Worm (Caenorhabditis elegans) whole organism, L1 larva: ENCODE data around the gene F23F12.3.

Experiments
- C16A3.4 ChIP-seq: fragments of 150-350 bp; optimal IDR thresholded peaks from 2 replicates; lab custom pipeline; 2014; ENCODE audit warnings: missing biosample characterization, missing genetic modification characterization
- blmp-1 ChIP-seq: fragments of 150-350 bp; optimal IDR thresholded peaks from 2 replicates; lab custom pipeline; 2014; ENCODE audit warnings: missing biosample characterization, missing genetic modification characterization
- ceh-82 ChIP-seq, 3 experiments: fragments of 150-350 bp in 1 of 3; sonication (generic microtip) in 2 of 3; optimal IDR thresholded peaks; 2 replicates each; lab custom pipeline; 2014 to 2017; ENCODE audit warnings: missing biosample characterization in 3 of 3, missing genetic modification characterization in 3 of 3
- jun-1 ChIP-seq: fragments of 150-350 bp; optimal IDR thresholded peaks from 2 replicates; lab custom pipeline; 2014; ENCODE audit warnings: missing biosample characterization, missing genetic modification reagents, missing genetic modification characterization
- nhr-11 ChIP-seq: fragments of 150-350 bp; optimal IDR thresholded peaks from 2 replicates; lab custom pipeline; 2014; ENCODE audit warnings: missing biosample characterization, missing genetic modification characterization
- unc-86 ChIP-seq: sonication (generic microtip); optimal IDR thresholded peaks from 2 replicates; lab custom pipeline; 2016; ENCODE audit warnings: missing genetic modification characterization, missing compliant biosample characterization

ce11 chrIII:6463679-6464078, 36.6 kb upstream of the F23F12.3 start, which contains the start of gene dlc-1:
- no peak for TF ChIP-seq blmp-1
- no peak for TF ChIP-seq jun-1
- no peak for TF ChIP-seq C16A3.4 (tag; lab: Kevin White, UChicago)
- no peak for TF ChIP-seq unc-86 (tag; lab: Kevin White, UChicago)
- no peak for TF ChIP-seq nhr-11 (tag; lab: Kevin White, UChicago)
- TF ChIP-seq ceh-82 (tag; optimal IDR thresholded peaks at IDR 0.05; lab: Kevin White, UChicago): no peak
